Fruit fly (Drosophila melanogaster) whole organism, prepupa: Measurements from ENCODE around the gene Eig71Ei.

ENCODE experiments used
- Blimp-1 ChIP-seq: fragments of 200-800 bp; sonication (Bioruptor generic); optimal IDR thresholded peaks from 3 replicates; lab custom pipeline; 2017; ENCODE audit warnings: missing biosample characterization, missing genetic modification characterization, mild to moderate bottlenecking, moderate library complexity, missing genetic modification reagents
- CG10631 ChIP-seq: fragments of 200-800 bp; sonication (Bioruptor generic); optimal IDR thresholded peaks from 2 replicates; lab custom pipeline; 2016; ENCODE audit warnings: missing biosample characterization, missing genetic modification characterization
- CG10669 ChIP-seq: fragments of 200-800 bp; sonication (Bioruptor generic); optimal IDR thresholded peaks from 3 replicates; lab custom pipeline; 2018; ENCODE audit warnings: missing biosample characterization, mild to moderate bottlenecking, missing genetic modification characterization, moderate library complexity
- CG11762 ChIP-seq: fragments of 200-800 bp; sonication (Bioruptor generic); optimal IDR thresholded peaks from 3 replicates; lab custom pipeline; 2016; ENCODE audit warnings: missing biosample characterization, missing genetic modification characterization; ENCODE audit not compliant: insufficient read depth
- CG11902 ChIP-seq: fragments of 200-800 bp; sonication (Bioruptor generic); optimal IDR thresholded peaks from 3 replicates; lab custom pipeline; 2016; ENCODE audit warnings: missing biosample characterization, missing genetic modification characterization
- CG15336 ChIP-seq: fragments of 200-800 bp; sonication (Bioruptor generic); IDR thresholded peaks from 2 replicates; pipeline ENCODE4 v1.3.6; 2022; ENCODE audit warnings: missing biosample characterization, missing genetic modification characterization
- CG1621 ChIP-seq: fragments of 200-800 bp; sonication (Bioruptor generic); optimal IDR thresholded peaks from 3 replicates; lab custom pipeline; 2018; ENCODE audit warnings: missing biosample characterization, mild to moderate bottlenecking, missing genetic modification characterization
- CG16779 ChIP-seq: fragments of 200-800 bp; sonication (Bioruptor generic); optimal IDR thresholded peaks from 3 replicates; lab custom pipeline; 2017; ENCODE audit warnings: missing biosample characterization, mild to moderate bottlenecking, missing genetic modification characterization
- CG34406 ChIP-seq: fragments of 200-800 bp; sonication (Bioruptor generic); optimal IDR thresholded peaks from 3 replicates; lab custom pipeline; 2016; ENCODE audit warnings: missing biosample characterization, missing genetic modification characterization
- CG3919 ChIP-seq: fragments of 200-800 bp; sonication (Bioruptor generic); optimal IDR thresholded peaks from 3 replicates; lab custom pipeline; 2016; ENCODE audit warnings: missing biosample characterization, missing genetic modification characterization
- CG4318 ChIP-seq: fragments of 200-800 bp; sonication (Bioruptor generic); optimal IDR thresholded peaks from 3 replicates; lab custom pipeline; 2017; ENCODE audit warnings: missing biosample characterization, mild to moderate bottlenecking, missing genetic modification characterization
- CG6276 ChIP-seq: fragments of 200-800 bp; sonication (Bioruptor generic); optimal IDR thresholded peaks from 2 replicates; lab custom pipeline; 2017; ENCODE audit warnings: missing biosample characterization, mild to moderate bottlenecking, missing genetic modification characterization
- CG6792 ChIP-seq: fragments of 200-800 bp; sonication (Bioruptor generic); optimal IDR thresholded peaks from 3 replicates; lab custom pipeline; 2016; ENCODE audit warnings: missing biosample characterization, missing genetic modification characterization
- CG6854 ChIP-seq: fragments of 200-800 bp; sonication (Bioruptor generic); optimal IDR thresholded peaks from 2 replicates; lab custom pipeline; 2017; ENCODE audit warnings: missing biosample characterization, mild to moderate bottlenecking, missing genetic modification characterization
- CG8319 ChIP-seq: fragments of 200-800 bp; sonication (Bioruptor generic); optimal IDR thresholded peaks from 3 replicates; lab custom pipeline; 2016; ENCODE audit warnings: missing biosample characterization, missing genetic modification characterization
- CG9139 ChIP-seq: fragments of 200-800 bp; sonication (Bioruptor generic); optimal IDR thresholded peaks from 3 replicates; lab custom pipeline; 2017; ENCODE audit warnings: missing biosample characterization, mild to moderate bottlenecking, missing genetic modification characterization
- Eip75B ChIP-seq: fragments of 200-800 bp; sonication (Bioruptor generic); optimal IDR thresholded peaks from 3 replicates; lab custom pipeline; 2016; ENCODE audit warnings: missing biosample characterization, missing genetic modification characterization
- Eip78C ChIP-seq: fragments of 200-800 bp; sonication (Bioruptor generic); peaks from one replicate; lab custom pipeline; 2016; ENCODE audit warnings: missing biosample characterization, missing genetic modification characterization
- Ets21C ChIP-seq: fragments of 200-800 bp; sonication (Bioruptor generic); optimal IDR thresholded peaks from 3 replicates; lab custom pipeline; 2016; ENCODE audit warnings: missing biosample characterization, missing genetic modification characterization
- Gug ChIP-seq: fragments of 200-800 bp; sonication (Bioruptor generic); IDR thresholded peaks from 2 replicates; pipeline ENCODE4 v1.3.6; 2022; ENCODE audit warnings: missing biosample characterization, missing genetic modification characterization
- Hr38 ChIP-seq: sonication (Bioruptor generic); optimal IDR thresholded peaks from 2 replicates; lab custom pipeline; 2016; ENCODE audit warnings: missing biosample characterization, missing genetic modification characterization
- Hr4 ChIP-seq: fragments of 200-800 bp; sonication (Bioruptor generic); optimal IDR thresholded peaks from 3 replicates; lab custom pipeline; 2016; ENCODE audit warnings: missing biosample characterization, missing genetic modification characterization
- Lpt ChIP-seq: fragments of 200-800 bp; sonication (Bioruptor generic); optimal IDR thresholded peaks from 3 replicates; lab custom pipeline; 2016; ENCODE audit warnings: missing biosample characterization, missing genetic modification characterization
- OdsH ChIP-seq: fragments of 200-800 bp; sonication (Bioruptor generic); optimal IDR thresholded peaks from 3 replicates; lab custom pipeline; 2016; ENCODE audit warnings: missing biosample characterization, missing genetic modification characterization
- Smox ChIP-seq: fragments of 200-800 bp; sonication (Bioruptor generic); optimal IDR thresholded peaks from 3 replicates; lab custom pipeline; 2016; ENCODE audit warnings: missing biosample characterization, missing genetic modification characterization
- Sox15 ChIP-seq: fragments of 200-800 bp; sonication (Bioruptor generic); optimal IDR thresholded peaks from 3 replicates; lab custom pipeline; 2016; ENCODE audit warnings: missing biosample characterization, missing genetic modification characterization
- acj6 ChIP-seq: fragments of 200-800 bp; sonication (Bioruptor generic); optimal IDR thresholded peaks from 3 replicates; lab custom pipeline; 2016; ENCODE audit warnings: missing biosample characterization, missing genetic modification characterization
- cyc ChIP-seq: fragments of 200-800 bp; sonication (Bioruptor generic); optimal IDR thresholded peaks from 3 replicates; lab custom pipeline; 2016; ENCODE audit warnings: missing biosample characterization, missing genetic modification characterization
- dac ChIP-seq: fragments of 200-800 bp; sonication (Bioruptor generic); optimal IDR thresholded peaks from 2 replicates; lab custom pipeline; 2017; ENCODE audit warnings: missing biosample characterization, mild to moderate bottlenecking, missing genetic modification characterization
- fd59A ChIP-seq: fragments of 200-800 bp; sonication (Bioruptor generic); optimal IDR thresholded peaks from 2 replicates; lab custom pipeline; 2017; ENCODE audit warnings: missing biosample characterization, mild to moderate bottlenecking, missing genetic modification characterization, missing genetic modification reagents
- fkh ChIP-seq: fragments of 200-800 bp; sonication (Bioruptor generic); optimal IDR thresholded peaks from 3 replicates; lab custom pipeline; 2017; ENCODE audit warnings: missing biosample characterization, mild to moderate bottlenecking, missing genetic modification characterization, moderate library complexity
- pdm3 ChIP-seq: fragments of 200-800 bp; sonication (Bioruptor generic); optimal IDR thresholded peaks from 3 replicates; lab custom pipeline; 2016; ENCODE audit warnings: missing biosample characterization, missing genetic modification characterization
- salr ChIP-seq, 2 experiments: fragments of 200-800 bp; sonication (Bioruptor generic); optimal IDR thresholded peaks; 3 replicates each; lab custom pipeline; 2016 to 2018; ENCODE audit warnings: missing biosample characterization in 2 of 2, missing genetic modification characterization in 2 of 2, mild to moderate bottlenecking in 1 of 2
- ss ChIP-seq, 2 experiments: fragments of 200-800 bp; sonication (Bioruptor generic); optimal IDR thresholded peaks; 2 replicates in 1 of 2; 3 replicates in 1 of 2; lab custom pipeline; 2017 to 2018; ENCODE audit warnings: mild to moderate bottlenecking in 2 of 2, missing biosample characterization in 2 of 2, missing genetic modification characterization in 2 of 2, moderate library complexity in 1 of 2
- svp ChIP-seq: fragments of 200-800 bp; sonication (Bioruptor generic); peaks from one replicate; lab custom pipeline; 2016; ENCODE audit warnings: missing biosample characterization, missing genetic modification characterization
- vri ChIP-seq: fragments of 200-800 bp; sonication (Bioruptor generic); optimal IDR thresholded peaks from 3 replicates; lab custom pipeline; 2016; ENCODE audit warnings: missing biosample characterization, mild to moderate bottlenecking, missing genetic modification characterization

The Eig71Ei gene

DNA sequence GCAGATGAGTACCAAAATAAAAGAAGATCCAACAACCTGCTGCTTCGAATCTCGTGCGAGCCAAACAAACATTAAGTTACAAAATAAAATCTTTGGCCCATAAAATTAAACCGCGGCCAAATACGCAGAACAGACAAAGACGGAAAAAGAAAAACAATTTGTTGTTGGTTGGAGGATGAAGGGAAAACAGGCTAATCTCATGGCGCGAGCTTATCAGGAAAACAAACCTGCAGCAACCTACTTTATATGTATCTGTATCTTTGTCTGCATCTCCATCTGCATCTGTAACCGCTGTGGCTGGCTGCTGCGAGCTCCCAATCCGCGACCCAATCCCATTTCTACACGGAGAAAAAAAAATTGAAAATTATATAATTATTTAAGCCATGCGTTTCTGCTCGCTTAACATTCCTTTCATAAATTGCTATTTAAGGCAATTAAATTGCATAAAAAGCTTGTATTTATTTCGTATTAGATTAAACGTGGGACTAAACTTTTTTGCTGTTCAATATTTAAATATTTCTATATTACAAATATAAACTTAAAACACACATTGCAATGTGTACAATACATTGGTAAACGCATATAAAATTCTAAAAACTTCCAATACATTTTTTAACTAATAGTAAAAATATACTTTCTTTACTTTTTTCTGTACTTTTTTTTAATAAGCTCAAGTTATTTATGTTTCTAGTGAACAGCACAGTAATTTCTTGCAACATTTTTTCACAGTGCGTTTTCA lies 33.5 kb downstream of the Eig71Ei start (continued):
- TF ChIP-seq Eip75B (no peak), Ets21C (no peak), Hr38 (GFP tag; lab: Kevin White, UChicago) (no peak), cyc (peak; percentile 11), CG6854 (GFP tag; lab: Kevin White, UChicago) (no peak), Blimp-1 (GFP tag; lab: Kevin White, UChicago) (no peak), CG8319 (GFP tag; lab: Kevin White, UChicago) (no peak), pdm3 (GFP tag; lab: Kevin White, UChicago) (peak; percentile 36), CG4318 (GFP tag; lab: Kevin White, UChicago) (peak; percentile 40), salr (GFP tag; optimal IDR thresholded peaks at IDR 0.05; lab: Kevin White, UChicago) (peak in 1 of 2 experiments; percentile 51), CG10631 (peak; percentile 13), acj6 (peak; percentile 62), Sox15 (GFP tag; lab: Kevin White, UChicago) (peak; percentile 22), CG16779 (tag; lab: Kevin White, UChicago) (no peak), fd59A (no peak), Lpt (GFP tag; lab: Kevin White, UChicago) (no peak), Hr4 (peak; percentile 15), Smox (GFP tag; lab: Kevin White, UChicago) (peak; percentile 13), CG9139 (no peak), CG6276 (GFP tag; lab: Kevin White, UChicago) (peak; percentile 41), fkh (GFP tag; lab: Kevin White, UChicago) (no peak), svp (GFP tag; lab: Kevin White, UChicago) (peak; percentile 67), ss (GFP tag; optimal IDR thresholded peaks at IDR 0.05; lab: Kevin White, UChicago) (no peak), vri (GFP tag; lab: Kevin White, UChicago) (no peak), CG11902 (no peak), dac (GFP tag; lab: Kevin White, UChicago) (no peak), CG11762 (GFP tag; lab: Kevin White, UChicago) (peak; percentile 51), CG3919 (peak; percentile 52), Gug (GFP tag; lab: Robert Waterston, UW) (peak; percentile 14; the same call in 1 of the 2 replicates)

DNA sequence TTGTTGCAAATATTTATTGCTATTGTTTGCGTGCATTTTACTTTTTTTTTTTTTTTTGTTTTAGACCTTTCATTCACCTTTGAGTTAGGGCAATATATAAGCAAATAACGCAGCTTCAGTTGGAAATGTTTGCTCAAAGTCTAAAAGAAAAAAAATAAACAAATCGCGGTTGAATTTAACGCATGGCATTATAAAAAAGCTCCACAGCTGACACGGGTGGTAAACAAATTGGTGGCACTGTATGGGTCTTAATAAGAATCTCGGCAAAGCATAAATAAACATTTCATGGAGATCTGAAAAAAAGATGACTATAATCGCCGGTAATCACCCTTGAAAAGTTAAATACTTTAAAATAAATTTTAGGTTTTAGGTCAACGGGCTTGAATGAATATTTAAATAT lies 34.9 kb downstream of the Eig71Ei start:
- peak; percentile 69 for TF ChIP-seq Eip78C (GFP tag; lab: Kevin White, UChicago)
- no peak for TF ChIP-seq OdsH (GFP tag; lab: Kevin White, UChicago)
- TF ChIP-seq CG15336 = no peak
- TF ChIP-seq fkh (GFP tag; lab: Kevin White, UChicago) = peak; percentile 58
- TF ChIP-seq CG16779 (tag; lab: Kevin White, UChicago) = no peak

DNA sequence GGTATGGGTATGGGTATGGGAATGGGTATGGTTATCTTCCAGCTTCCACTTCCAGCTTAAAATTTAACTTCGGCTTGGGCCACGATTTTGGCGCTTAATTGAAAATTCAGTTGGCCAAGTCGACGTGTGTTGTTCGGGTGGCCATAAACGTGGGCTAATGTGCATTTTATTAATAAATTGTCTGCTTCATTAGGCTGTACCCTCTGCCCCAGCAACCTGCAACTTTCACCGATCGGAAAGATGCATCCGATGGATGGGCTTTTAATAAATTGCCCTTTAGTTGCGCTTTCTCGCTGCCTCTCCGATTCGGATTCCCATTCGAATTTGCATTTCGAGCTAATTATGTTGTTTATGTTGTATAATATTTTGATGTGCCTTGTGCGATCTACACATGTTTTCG lies 35.7 kb downstream of the Eig71Ei start:
- TF ChIP-seq Eip78C (GFP tag; lab: Kevin White, UChicago) (peak; percentile 4), Blimp-1 (GFP tag; lab: Kevin White, UChicago) (peak; percentile 9), dac (GFP tag; lab: Kevin White, UChicago) (no peak), CG15336 (0 out of 2 replicates have a peak, but pooled peaks have one; percentile 15), CG6792 (GFP tag; lab: Kevin White, UChicago) (no peak), svp (GFP tag; lab: Kevin White, UChicago) (no peak), CG10669 (GFP tag; lab: Kevin White, UChicago) (no peak), CG1621 (tag; lab: Kevin White, UChicago) (no peak), CG34406 (GFP tag; lab: Kevin White, UChicago) (no peak)
